Worm (Caenorhabditis elegans): ENCODE results near the gene del-2.

- TF ChIP-seq ztf-29 (GFP tag; IDR thresholded peaks at IDR 0.05): no peak
- no peak for TF ChIP-seq flt-1 (GFP tag; IDR thresholded peaks at IDR 0.05)
- TF ChIP-seq klf-2 (GFP tag; conservative IDR thresholded peaks at IDR 0.05): no peak
- no peak for TF ChIP-seq tab-1 (GFP tag; IDR thresholded peaks at IDR 0.05)
- TF ChIP-seq T22C8.4 (GFP tag; IDR thresholded peaks at IDR 0.05): no peak
- TF ChIP-seq ztf-23 (GFP tag; IDR thresholded peaks at IDR 0.05): no peak
- no peak for TF ChIP-seq cog-1 (tag; optimal IDR thresholded peaks at IDR 0.05)
- TF ChIP-seq med-1 (GFP tag; optimal IDR thresholded peaks at IDR 0.05; ENCODE audit: insufficient read depth): no peak
Measured at ce11 chrIV:9653184-9653583, 11.4 kb upstream of the del-2 start, which contains the start of gene F58G6.3.
